Worm (Caenorhabditis elegans): Measurements from ENCODE around the gene inx-10.
A peak's percentile ranks its signal among the peaks of the same experiment; 100 is the strongest.

Gene inx-10

ce11 chrV:9165073-9165699 is 42.1 kb downstream of the inx-10 start, which contains the start of gene col-10:
TSS of gene col-10 (minus strand) at chrV:9165307.
- TF ChIP-seq nhr-85 (tag): peak; percentile 98
- no peak for TF ChIP-seq irx-1 (tag; optimal IDR thresholded peaks at IDR 0.05)
- TF ChIP-seq xbp-1 (tag; optimal IDR thresholded peaks at IDR 0.05): peak; percentile 23
- peak; percentile 18; the same call in 1 of the 2 replicates for TF ChIP-seq grh-1 (GFP tag; IDR thresholded peaks at IDR 0.05)
- TF ChIP-seq mdl-1 (tag; optimal IDR thresholded peaks at IDR 0.05): no peak
- peak; percentile 62 for TF ChIP-seq nhr-90 (tag; optimal IDR thresholded peaks at IDR 0.05; ENCODE audit: poor library complexity)
- TF ChIP-seq lin-13 (GFP tag; optimal IDR thresholded peaks at IDR 0.05): no peak
- TF ChIP-seq fos-1 (tag; optimal IDR thresholded peaks at IDR 0.05): no peak
- no peak for TF ChIP-seq C04F5.9 (tag; optimal IDR thresholded peaks at IDR 0.05)
- peak in 1 of 3 experiments; percentile 9 for TF ChIP-seq dpl-1 (GFP tag; optimal IDR thresholded peaks at IDR 0.05)
- TF ChIP-seq blmp-1 (tag; optimal IDR thresholded peaks at IDR 0.05): peak; percentile 64
- TF ChIP-seq tbx-2 (tag; optimal IDR thresholded peaks at IDR 0.05): no peak
- TF ChIP-seq nhr-20 (tag; optimal IDR thresholded peaks at IDR 0.05): peak; percentile 78
- no peak for TF ChIP-seq sptf-1 (tag; optimal IDR thresholded peaks at IDR 0.05)
- no peak for TF ChIP-seq swsn-7 (tag; optimal IDR thresholded peaks at IDR 0.05)
- no peak for TF ChIP-seq pax-3 (tag; optimal IDR thresholded peaks at IDR 0.05)
- no peak for TF ChIP-seq egl-27 (tag; optimal IDR thresholded peaks at IDR 0.05)
- no peak for TF ChIP-seq alr-1 (tag; optimal IDR thresholded peaks at IDR 0.05; ENCODE audit: borderline replicate concordance)
- TF ChIP-seq pag-3 (tag; optimal IDR thresholded peaks at IDR 0.05; ENCODE audit: borderline replicate concordance, insufficient read depth): peak; percentile 60
- peak; percentile 34 for TF ChIP-seq nhr-47 (tag; optimal IDR thresholded peaks at IDR 0.05)
- peak; percentile 31; the same call in 1 of the 2 replicates for TF ChIP-seq nhr-19 (GFP tag; conservative IDR thresholded peaks at IDR 0.05)
- TF ChIP-seq nhr-71 (tag; optimal IDR thresholded peaks at IDR 0.05): peak; percentile 71
- TF ChIP-seq mep-1 (tag; optimal IDR thresholded peaks at IDR 0.05): peak; percentile 26
- TF ChIP-seq aha-1 (tag; optimal IDR thresholded peaks at IDR 0.05): no peak
- peak; percentile 74 for TF ChIP-seq snu-23 (GFP tag; optimal IDR thresholded peaks at IDR 0.05)
- TF ChIP-seq elt-3 (tag; optimal IDR thresholded peaks at IDR 0.05): peak in 4 of 6 experiments; percentile 40 to 82 (median 62)
- TF ChIP-seq nhr-28 (tag; optimal IDR thresholded peaks at IDR 0.05): no peak
- TF ChIP-seq tlp-1 (tag; optimal IDR thresholded peaks at IDR 0.05): no peak
- TF ChIP-seq sox-4 (tag; optimal IDR thresholded peaks at IDR 0.05): no peak
- TF ChIP-seq lin-14 (GFP tag; optimal IDR thresholded peaks at IDR 0.05): peak; percentile 91
- TF ChIP-seq lsy-2 (tag; optimal IDR thresholded peaks at IDR 0.05): peak in 1 of 2 experiments; percentile 7
- no peak for TF ChIP-seq unc-98 (GFP tag; IDR thresholded peaks at IDR 0.05)
- peak; percentile 81 for TF ChIP-seq ama-1 (optimal IDR thresholded peaks at IDR 0.05)
- no peak for TF ChIP-seq snpc-4 (tag; optimal IDR thresholded peaks at IDR 0.05)
- peak; percentile 29 for TF ChIP-seq ztf-4 (tag; optimal IDR thresholded peaks at IDR 0.05)
- TF ChIP-seq ceh-8 (GFP tag; optimal IDR thresholded peaks at IDR 0.05): no peak
- no peak for TF ChIP-seq efl-3 (GFP tag; optimal IDR thresholded peaks at IDR 0.05)

DNA sequence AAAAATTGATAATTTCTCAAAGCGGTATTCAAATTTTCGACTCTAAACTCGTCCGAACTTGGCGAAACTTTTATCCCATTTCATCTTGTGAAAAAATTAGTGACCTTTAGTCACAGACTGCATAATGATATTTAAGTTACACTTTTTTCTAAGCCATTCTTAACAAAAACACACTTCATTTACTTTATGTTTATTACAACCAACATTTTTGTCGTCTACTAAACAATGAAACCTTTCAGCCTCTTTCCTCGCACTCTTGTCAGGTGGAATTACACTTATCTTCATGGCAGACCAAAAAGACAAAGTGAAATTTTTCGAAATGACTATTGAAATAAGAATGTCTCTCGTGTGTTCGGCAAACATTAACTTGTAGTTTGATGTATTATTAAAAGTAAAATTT is 43.4 kb downstream of the inx-10 start:
- peak; percentile 10 for TF ChIP-seq nhr-90 (tag; optimal IDR thresholded peaks at IDR 0.05; ENCODE audit: poor library complexity)
- no peak for TF ChIP-seq ceh-82 (tag; optimal IDR thresholded peaks at IDR 0.05)
- no peak for TF ChIP-seq egl-27 (tag; optimal IDR thresholded peaks at IDR 0.05)
- no peak for TF ChIP-seq lin-35 (GFP tag; optimal IDR thresholded peaks at IDR 0.05)
- no peak for TF ChIP-seq C04F5.9 (tag; optimal IDR thresholded peaks at IDR 0.05)
- TF ChIP-seq nhr-19 (GFP tag; conservative IDR thresholded peaks at IDR 0.05): 0 out of 2 replicates have a peak, but pooled peaks have one; percentile 5
- peak in 2 of 6 experiments; percentile 35 to 46 for TF ChIP-seq elt-3 (tag; optimal IDR thresholded peaks at IDR 0.05)
- peak; percentile 6 for TF ChIP-seq lin-14 (GFP tag; optimal IDR thresholded peaks at IDR 0.05)
- no peak for TF ChIP-seq ets-5 (GFP tag; IDR thresholded peaks at IDR 0.05)
- TF ChIP-seq nhr-71 (tag; optimal IDR thresholded peaks at IDR 0.05): peak; percentile 50
- TF ChIP-seq nhr-85 (tag): peak; percentile 70
- TF ChIP-seq aha-1 (tag; optimal IDR thresholded peaks at IDR 0.05): no peak
- TF ChIP-seq lsy-2 (tag; optimal IDR thresholded peaks at IDR 0.05): peak in 1 of 2 experiments; percentile 43
- peak; percentile 42 for TF ChIP-seq jun-1 (tag; optimal IDR thresholded peaks at IDR 0.05)
- peak in 1 of 2 experiments; percentile 11 for TF ChIP-seq efl-1 (optimal IDR thresholded peaks at IDR 0.05)
- TF ChIP-seq efl-1 (GFP tag; optimal IDR thresholded peaks at IDR 0.05 in 1 of 2): no peak
- TF ChIP-seq Y116A8C.19 (tag; optimal IDR thresholded peaks at IDR 0.05; ENCODE audit: borderline replicate concordance): no peak
- peak; percentile 73 for TF ChIP-seq ama-1 (optimal IDR thresholded peaks at IDR 0.05)
- no peak for TF ChIP-seq nhr-11 (tag; optimal IDR thresholded peaks at IDR 0.05)
- TF ChIP-seq egl-13 (tag; optimal IDR thresholded peaks at IDR 0.05): no peak
- peak; percentile 54 for TF ChIP-seq aly-2 (tag; optimal IDR thresholded peaks at IDR 0.05)
- peak; percentile 21 for TF ChIP-seq nhr-47 (tag; optimal IDR thresholded peaks at IDR 0.05)
- no peak for TF ChIP-seq isw-1 (GFP tag; IDR thresholded peaks at IDR 0.05)
- no peak for TF ChIP-seq ztf-11 (tag; optimal IDR thresholded peaks at IDR 0.05)
- no peak for TF ChIP-seq blmp-1 (tag; optimal IDR thresholded peaks at IDR 0.05)
- TF ChIP-seq fkh-4 (tag; optimal IDR thresholded peaks at IDR 0.05; ENCODE audit: borderline replicate concordance): no peak
- TF ChIP-seq swsn-7 (tag; optimal IDR thresholded peaks at IDR 0.05): no peak
